Worm (Caenorhabditis elegans): ENCODE results near the gene nlp-80.

- TF ChIP-seq ztf-11 (tag; optimal IDR thresholded peaks at IDR 0.05) (no peak), zip-8 (tag; optimal IDR thresholded peaks at IDR 0.05) (no peak), snpc-4 (tag; optimal IDR thresholded peaks at IDR 0.05) (no peak), sptf-1 (tag; optimal IDR thresholded peaks at IDR 0.05) (no peak), nhr-28 (tag; optimal IDR thresholded peaks at IDR 0.05) (no peak), ham-2 (GFP tag; optimal IDR thresholded peaks at IDR 0.05) (no peak)
Observed at ce11 chrV:11057043-11057442, 8.4 kb downstream of the nlp-80 start, which contains the start of gene srh-75.

All from whole organism, mixed stage, embryonic.